Fruit fly (Drosophila melanogaster) whole organism, adult: Measurements from ENCODE around the gene Gba1a.

Experiments
- CG11617 ChIP-seq: fragments of 200-800 bp; sonication (Bioruptor generic); optimal IDR thresholded peaks from 2 replicates; lab custom pipeline; 2017; ENCODE audit warnings: mild to moderate bottlenecking, missing biosample characterization, missing genetic modification reagents, missing genetic modification characterization
- CG12768 ChIP-seq: fragments of 200-800 bp; sonication (Bioruptor generic); optimal IDR thresholded peaks from 2 replicates; lab custom pipeline; 2017; ENCODE audit warnings: missing biosample characterization, missing genetic modification characterization, mild to moderate bottlenecking, moderate library complexity, missing genetic modification reagents
- CG14711 ChIP-seq: fragments of 200-800 bp; sonication (Bioruptor generic); optimal IDR thresholded peaks from 2 replicates; lab custom pipeline; 2018; ENCODE audit warnings: missing biosample characterization, mild to moderate bottlenecking, missing genetic modification characterization, moderate library complexity
- CG1620 ChIP-seq: fragments of 200-800 bp; sonication (Bioruptor generic); optimal IDR thresholded peaks from 2 replicates; lab custom pipeline; 2016; ENCODE audit warnings: missing biosample characterization, missing genetic modification characterization
- CG33017 ChIP-seq: fragments of 200-800 bp; sonication (Bioruptor generic); optimal IDR thresholded peaks from 2 replicates; lab custom pipeline; 2018; ENCODE audit warnings: missing biosample characterization, mild to moderate bottlenecking, missing genetic modification characterization, moderate library complexity
- CG5204 ChIP-seq: fragments of 200-800 bp; sonication (Bioruptor generic); optimal IDR thresholded peaks from 2 replicates; lab custom pipeline; 2016; ENCODE audit warnings: missing biosample characterization, missing genetic modification characterization
- CG7045 ChIP-seq: fragments of 200-800 bp; sonication (Bioruptor generic); optimal IDR thresholded peaks from 2 replicates; lab custom pipeline; 2017; ENCODE audit warnings: missing biosample characterization, mild to moderate bottlenecking, missing genetic modification characterization
- CG7101 ChIP-seq: fragments of 200-800 bp; sonication (Bioruptor generic); optimal IDR thresholded peaks from 2 replicates; lab custom pipeline; 2018; ENCODE audit warnings: missing biosample characterization, mild to moderate bottlenecking, missing genetic modification characterization, moderate library complexity
- Clk ChIP-seq: fragments of 200-800 bp; sonication (Bioruptor generic); optimal IDR thresholded peaks from 2 replicates; lab custom pipeline; 2017; ENCODE audit warnings: missing biosample characterization, missing genetic modification characterization
- Crg-1 ChIP-seq: fragments of 200-800 bp; sonication (Bioruptor generic); optimal IDR thresholded peaks from 2 replicates; lab custom pipeline; 2016; ENCODE audit warnings: missing biosample characterization, missing genetic modification characterization
- Hr96 ChIP-seq: fragments of 200-800 bp; sonication (Bioruptor generic); optimal IDR thresholded peaks from 2 replicates; lab custom pipeline; 2016; ENCODE audit warnings: missing biosample characterization, missing genetic modification characterization
- Mnt ChIP-seq: fragments of 200-800 bp; sonication (Bioruptor generic); optimal IDR thresholded peaks from 2 replicates; lab custom pipeline; 2016; ENCODE audit warnings: missing biosample characterization, mild to moderate bottlenecking, missing genetic modification characterization
- bab1 ChIP-seq: fragments of 200-800 bp; sonication (Bioruptor generic); optimal IDR thresholded peaks from 3 replicates; lab custom pipeline; 2019; ENCODE audit warnings: missing biosample characterization, mild to moderate bottlenecking, missing genetic modification characterization, moderate library complexity
- cic ChIP-seq: fragments of 200-800 bp; sonication (Bioruptor generic); optimal IDR thresholded peaks from 2 replicates; lab custom pipeline; 2017; ENCODE audit warnings: missing biosample characterization, mild to moderate bottlenecking, missing genetic modification characterization, moderate library complexity
- cnc ChIP-seq, 2 experiments: fragments of >200 bp; optimal IDR thresholded peaks; 2 replicates each; lab custom pipeline; 2017
- kay ChIP-seq: fragments of 200-800 bp; sonication (Bioruptor generic); peaks from one replicate; lab custom pipeline; 2016; ENCODE audit warnings: missing biosample characterization, missing genetic modification characterization, borderline replicate concordance
- ovo ChIP-seq: fragments of 200-800 bp; sonication (Bioruptor generic); optimal IDR thresholded peaks from 2 replicates; lab custom pipeline; 2016; ENCODE audit warnings: missing biosample characterization, missing genetic modification characterization
- pad ChIP-seq: fragments of 200-800 bp; sonication (Bioruptor generic); optimal IDR thresholded peaks from 3 replicates; lab custom pipeline; 2017; ENCODE audit warnings: missing biosample characterization, missing genetic modification characterization, mild to moderate bottlenecking, moderate library complexity, missing genetic modification reagents
- tj ChIP-seq: fragments of 200-800 bp; sonication (Bioruptor generic); optimal IDR thresholded peaks from 3 replicates; lab custom pipeline; 2017; ENCODE audit warnings: missing biosample characterization, mild to moderate bottlenecking, missing genetic modification characterization, moderate library complexity
- toe ChIP-seq: fragments of 200-800 bp; sonication (Bioruptor generic); optimal IDR thresholded peaks from 2 replicates; lab custom pipeline; 2016; ENCODE audit warnings: missing biosample characterization, missing genetic modification characterization

Gba1a gene

dm6 chr3R:23702461-23702860 is 2.0 kb downstream of the Gba1a start, which contains the start of gene Qsox4:
Gene Qsox4 (plus strand): TSS chr3R:23702761.
- no peak for TF ChIP-seq tj (GFP tag; lab: Kevin White, UChicago)
- no peak for TF ChIP-seq cic (GFP tag; lab: Kevin White, UChicago)
- no peak for TF ChIP-seq CG11617
- TF ChIP-seq ovo (GFP tag; lab: Kevin White, UChicago), result no peak
- TF ChIP-seq Mnt (GFP tag; lab: Kevin White, UChicago), result no peak
- no peak for TF ChIP-seq Clk
- TF ChIP-seq CG12768 (GFP tag; lab: Kevin White, UChicago), result no peak
- TF ChIP-seq CG7045 (GFP tag; lab: Kevin White, UChicago), result no peak
- TF ChIP-seq pad (GFP tag; lab: Kevin White, UChicago), result no peak
- no peak for TF ChIP-seq CG5204 (GFP tag; lab: Kevin White, UChicago)
- no peak for TF ChIP-seq CG33017 (tag; lab: Kevin White, UChicago)
- TF ChIP-seq CG7101 (tag; lab: Kevin White, UChicago), result no peak
- no peak for TF ChIP-seq bab1 (GFP tag; lab: Kevin White, UChicago)
- no peak for TF ChIP-seq cnc (optimal IDR thresholded peaks at IDR 0.05; lab: Kevin White, UChicago)
- no peak for TF ChIP-seq Hr96 (GFP tag; lab: Kevin White, UChicago)
- TF ChIP-seq toe, result no peak
- no peak for TF ChIP-seq CG14711
- TF ChIP-seq kay, result no peak

DNA sequence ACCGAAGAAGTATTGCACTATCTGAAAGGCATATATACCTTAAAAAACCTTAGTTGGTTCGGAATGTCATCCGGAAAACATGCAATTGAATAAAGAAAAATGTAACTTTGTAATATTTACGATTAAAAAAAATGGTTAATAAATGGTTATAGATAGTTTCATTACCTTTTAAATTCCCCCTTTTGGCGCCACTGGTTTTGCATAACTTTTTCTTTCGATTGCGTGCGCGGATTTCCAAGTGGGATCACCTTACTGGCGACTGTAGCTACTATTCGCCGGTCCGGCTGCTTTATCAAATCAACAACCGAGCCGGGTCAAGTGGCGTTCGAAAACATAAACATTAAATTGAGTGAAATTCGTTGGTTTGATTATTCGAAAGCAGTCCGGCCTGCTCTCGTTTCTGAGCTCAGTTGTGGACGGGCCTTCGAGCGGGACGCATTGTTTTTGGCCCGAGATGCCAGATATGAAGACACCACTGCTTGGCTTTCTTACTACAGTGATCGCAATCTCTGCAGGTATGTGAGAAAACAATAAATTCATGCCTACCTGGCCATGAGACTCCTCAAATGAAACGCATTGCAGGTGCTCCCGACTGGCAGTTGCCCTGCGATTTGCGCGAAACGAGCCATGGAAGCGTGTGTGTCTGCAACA is 4.1 kb downstream of the Gba1a start, which contains the start of gene Gba1b:
Gba1b (plus strand) TSS at position 422 of the 651 bp plus-strand sequence.
- no peak for TF ChIP-seq CG5204 (GFP tag; lab: Kevin White, UChicago)
- no peak for TF ChIP-seq CG12768 (GFP tag; lab: Kevin White, UChicago)
- no peak for TF ChIP-seq CG7101 (tag; lab: Kevin White, UChicago)
- no peak for TF ChIP-seq pad (GFP tag; lab: Kevin White, UChicago)
- no peak for TF ChIP-seq Crg-1
- no peak for TF ChIP-seq CG1620 (GFP tag; lab: Kevin White, UChicago)
- TF ChIP-seq Mnt (GFP tag; lab: Kevin White, UChicago), result no peak
- TF ChIP-seq Hr96 (GFP tag; lab: Kevin White, UChicago), result no peak
- no peak for TF ChIP-seq CG7045 (GFP tag; lab: Kevin White, UChicago)
- no peak for TF ChIP-seq CG11617
- no peak for TF ChIP-seq Clk

DNA sequence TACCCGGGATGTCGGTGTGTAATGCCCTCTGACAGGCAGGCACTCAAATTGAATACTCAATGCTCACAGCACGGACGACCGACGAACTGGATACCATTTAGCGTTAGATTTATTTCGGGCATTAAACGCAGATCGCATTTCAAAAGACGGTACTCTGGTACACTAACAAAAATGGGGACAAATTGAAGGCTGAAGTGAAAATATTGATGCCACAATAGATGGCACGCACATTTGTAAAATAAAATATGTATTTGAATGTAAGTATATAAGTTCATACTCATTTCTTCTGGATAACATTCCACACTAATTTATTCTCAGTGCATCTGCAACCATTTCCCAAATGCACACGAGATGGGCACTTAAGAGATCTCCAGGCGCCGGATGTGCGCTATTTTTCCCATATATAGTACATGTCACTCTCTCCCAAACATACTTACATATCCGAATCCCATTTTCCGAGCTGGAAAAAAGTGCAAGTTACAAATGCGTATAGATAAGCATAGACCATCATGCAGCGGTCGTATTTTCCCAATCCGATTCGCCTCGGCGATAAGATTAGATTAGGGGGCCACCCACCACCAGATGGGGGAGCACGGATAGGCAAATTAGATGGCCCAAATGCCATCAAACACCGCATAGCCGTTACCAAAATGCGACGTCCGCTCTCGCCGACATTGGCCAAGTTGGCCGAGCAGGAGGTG is 9.2 kb downstream of the Gba1a start, which contains the start of gene CG10301:
CG10301 (plus strand) TSS at position 651 of the 701 bp plus-strand sequence.
- TF ChIP-seq CG33017 (tag; lab: Kevin White, UChicago) (no peak), ovo (GFP tag; lab: Kevin White, UChicago) (no peak), cnc (optimal IDR thresholded peaks at IDR 0.05; lab: Kevin White, UChicago) (no peak), CG5204 (GFP tag; lab: Kevin White, UChicago) (no peak), Mnt (GFP tag; lab: Kevin White, UChicago) (no peak), CG11617 (no peak), CG12768 (GFP tag; lab: Kevin White, UChicago) (no peak), CG7045 (GFP tag; lab: Kevin White, UChicago) (no peak), pad (GFP tag; lab: Kevin White, UChicago) (no peak), Hr96 (GFP tag; lab: Kevin White, UChicago) (no peak), CG1620 (GFP tag; lab: Kevin White, UChicago) (no peak), Crg-1 (no peak)

- no peak for TF ChIP-seq kay
- peak; percentile 7 for TF ChIP-seq CG12768 (GFP tag; lab: Kevin White, UChicago)
- TF ChIP-seq CG7045 (GFP tag; lab: Kevin White, UChicago), result no peak
- TF ChIP-seq cic (GFP tag; lab: Kevin White, UChicago), result peak; percentile 53
These were observed 10.8 kb downstream of the Gba1a start, which contains the start of gene CG10300 for dm6 chr3R:23711195-23711594. Gene CG10300 (plus strand): TSS chr3R:23711527.

DNA sequence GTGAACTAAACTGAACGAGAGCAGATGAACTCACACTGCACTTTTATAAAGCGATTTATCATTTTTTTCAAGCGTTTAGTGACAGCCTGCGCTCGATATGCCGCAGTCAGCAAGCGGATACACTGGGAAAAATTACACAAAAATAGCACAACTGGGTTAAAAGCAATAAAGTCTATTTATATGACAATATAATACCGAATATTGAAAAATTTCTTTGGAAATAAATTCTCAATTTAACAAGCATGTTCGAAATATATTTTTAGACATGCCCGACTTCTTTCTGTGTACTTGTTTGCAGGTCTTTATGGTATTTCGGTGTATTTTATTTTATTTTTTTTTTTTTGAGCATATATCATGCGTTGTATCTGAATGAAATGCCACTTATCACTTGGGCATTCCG is 13.5 kb downstream of the Gba1a start:
- TF ChIP-seq tj (GFP tag; lab: Kevin White, UChicago) (peak; percentile 11), CG14711 (peak; percentile 22), Hr96 (GFP tag; lab: Kevin White, UChicago) (no peak), bab1 (GFP tag; lab: Kevin White, UChicago) (peak; percentile 4)

- peak; percentile 47 for TF ChIP-seq kay
- no peak for TF ChIP-seq ovo (GFP tag; lab: Kevin White, UChicago)
These were observed 14.4 kb downstream of the Gba1a start for dm6 chr3R:23714852-23715251.
